Worm (Caenorhabditis elegans) whole organism, early embryonic: ENCODE results near the gene H03G16.6.

ENCODE experiments used
- B0310.2 ChIP-seq: sonication (generic microtip); optimal IDR thresholded peaks from 2 replicates; lab custom pipeline; 2016; ENCODE audit warnings: mild to moderate bottlenecking, missing genetic modification characterization, missing compliant biosample characterization
- F13C5.2 ChIP-seq: sonication (generic microtip); optimal IDR thresholded peaks from 2 replicates; lab custom pipeline; 2017; ENCODE audit warnings: mild to moderate bottlenecking, missing genetic modification characterization, inconsistent platforms, missing compliant biosample characterization
- aly-1 ChIP-seq: sonication (generic microtip); optimal IDR thresholded peaks from 2 replicates; lab custom pipeline; 2016; ENCODE audit warnings: missing genetic modification characterization, missing compliant biosample characterization
- ama-1 ChIP-seq: fragments of 150-350 bp; optimal IDR thresholded peaks from 2 replicates; lab custom pipeline; 2014
- ceh-13 ChIP-seq: fragments of 200-800 bp; sonication (Bioruptor generic); optimal IDR thresholded peaks from 2 replicates; lab custom pipeline; 2018; ENCODE audit warnings: mild to moderate bottlenecking, missing genetic modification characterization, missing compliant biosample characterization
- ceh-36 ChIP-seq: sonication (generic microtip); optimal IDR thresholded peaks from 2 replicates; lab custom pipeline; 2016; ENCODE audit warnings: missing genetic modification characterization, inconsistent platforms, missing compliant biosample characterization
- ets-7 ChIP-seq: sonication (generic microtip); optimal IDR thresholded peaks from 2 replicates; lab custom pipeline; 2016; ENCODE audit warnings: missing genotype, missing genetic modification characterization, missing compliant biosample characterization
- flt-1 ChIP-seq: fragments of 200-800 bp; sonication (Bioruptor generic); IDR thresholded peaks from 2 replicates; pipeline ENCODE4 v1.3.6; 2022; ENCODE audit warnings: missing genetic modification characterization, missing compliant biosample characterization
- hmbx-1 ChIP-seq: sonication (generic microtip); optimal IDR thresholded peaks from 2 replicates; lab custom pipeline; 2016; ENCODE audit warnings: mild to moderate bottlenecking, missing genetic modification characterization, missing compliant biosample characterization
- hmg-4 ChIP-seq: fragments of 200-800 bp; sonication (Bioruptor generic); optimal IDR thresholded peaks from 2 replicates; lab custom pipeline; 2018; ENCODE audit warnings: mild to moderate bottlenecking, missing genetic modification characterization, missing compliant biosample characterization
- hnd-1 ChIP-seq: sonication (generic microtip); optimal IDR thresholded peaks from 2 replicates; lab custom pipeline; 2016; ENCODE audit warnings: missing genetic modification characterization, missing compliant biosample characterization
- pes-1 ChIP-seq: fragments of 200-800 bp; sonication (Bioruptor generic); IDR thresholded peaks from 2 replicates; pipeline ENCODE4 v1.3.6; 2022; ENCODE audit warnings: missing genetic modification reagents, missing genetic modification characterization, missing compliant biosample characterization
- scrt-1 ChIP-seq: fragments of 200-800 bp; sonication (Bioruptor generic); IDR thresholded peaks from 2 replicates; pipeline ENCODE4 v1.3.6; 2022; ENCODE audit warnings: missing genetic modification characterization, missing compliant biosample characterization
- sea-1 ChIP-seq: fragments of 200-800 bp; sonication (Bioruptor generic); conservative IDR thresholded peaks from 2 replicates; pipeline ENCODE4 v1.3.6; 2022; ENCODE audit warnings: missing genetic modification characterization, missing compliant biosample characterization
- tbx-11 ChIP-seq: fragments of 200-800 bp; sonication (Bioruptor generic); IDR thresholded peaks from 2 replicates; pipeline ENCODE4 v1.3.6; 2022; ENCODE audit warnings: missing genetic modification characterization, missing compliant biosample characterization
- tbx-37 ChIP-seq: fragments of 200-800 bp; sonication (Bioruptor generic); conservative IDR thresholded peaks from 2 replicates; pipeline ENCODE4 v1.3.6; 2022; ENCODE audit warnings: missing genetic modification reagents, missing genetic modification characterization, missing compliant biosample characterization
- tra-4 ChIP-seq: sonication (generic microtip); optimal IDR thresholded peaks from 2 replicates; lab custom pipeline; 2017; ENCODE audit warnings: missing genetic modification characterization, missing compliant biosample characterization

H03G16.6 gene

ce11 chrX:15057900-15058299 lies 5.4 kb downstream of the H03G16.6 start:
- no peak for TF ChIP-seq sea-1 (GFP tag; lab: Robert Waterston, UW)
- no peak for TF ChIP-seq tra-4
- TF ChIP-seq hmbx-1 (tag; lab: Kevin White, UChicago): no peak
- no peak for TF ChIP-seq tbx-37 (GFP tag; lab: Robert Waterston, UW)
- no peak for TF ChIP-seq hnd-1 (tag; lab: Kevin White, UChicago)

- TF ChIP-seq flt-1 (no peak), F13C5.2 (tag; lab: Kevin White, UChicago) (no peak), hnd-1 (tag; lab: Kevin White, UChicago) (no peak), hmg-4 (no peak), ceh-13 (GFP tag; lab: Kevin White, UChicago) (no peak), tra-4 (no peak), sea-1 (GFP tag; lab: Robert Waterston, UW) (no peak), ceh-36 (tag; lab: Kevin White, UChicago) (no peak), pes-1 (GFP tag; lab: Robert Waterston, UW) (no peak), aly-1 (tag; lab: Kevin White, UChicago) (no peak), tbx-37 (GFP tag; lab: Robert Waterston, UW) (no peak), scrt-1 (no peak), ets-7 (no peak), hmbx-1 (tag; lab: Kevin White, UChicago) (no peak), ama-1 (lab: Kevin White, UChicago) (no peak), tbx-11 (no peak), B0310.2 (tag; lab: Kevin White, UChicago) (no peak)
Observed at ce11 chrX:15060303-15060702, 7.8 kb downstream of the H03G16.6 start, which contains the start of gene fbxa-96. Gene fbxa-96 (minus strand): TSS chrX:15060403.

- TF ChIP-seq hmbx-1 (tag; lab: Kevin White, UChicago) (no peak), flt-1 (no peak), hnd-1 (tag; lab: Kevin White, UChicago) (no peak), sea-1 (GFP tag; lab: Robert Waterston, UW) (no peak), ceh-13 (GFP tag; lab: Kevin White, UChicago) (no peak), ceh-36 (tag; lab: Kevin White, UChicago) (no peak), hmg-4 (no peak), scrt-1 (no peak), B0310.2 (tag; lab: Kevin White, UChicago) (no peak), ama-1 (lab: Kevin White, UChicago) (no peak), aly-1 (tag; lab: Kevin White, UChicago) (no peak), tra-4 (no peak), tbx-11 (no peak), ets-7 (no peak), tbx-37 (GFP tag; lab: Robert Waterston, UW) (no peak)
Observed at ce11 chrX:15069242-15069641, 16.8 kb downstream of the H03G16.6 start, which contains the start of gene mam-6. Gene mam-6 (minus strand): TSS chrX:15069342.

- TF ChIP-seq ets-7: no peak
- no peak for TF ChIP-seq tra-4
- no peak for TF ChIP-seq hmg-4
- no peak for TF ChIP-seq ama-1 (lab: Kevin White, UChicago)
- no peak for TF ChIP-seq aly-1 (tag; lab: Kevin White, UChicago)
- no peak for TF ChIP-seq F13C5.2 (tag; lab: Kevin White, UChicago)
- no peak for TF ChIP-seq tbx-11
- TF ChIP-seq tbx-37 (GFP tag; lab: Robert Waterston, UW): no peak
- TF ChIP-seq pes-1 (GFP tag; lab: Robert Waterston, UW): no peak
- TF ChIP-seq hmbx-1 (tag; lab: Kevin White, UChicago): no peak
- TF ChIP-seq ceh-13 (GFP tag; lab: Kevin White, UChicago): no peak
Observed at ce11 chrX:15070137-15070536, 17.7 kb downstream of the H03G16.6 start.

- TF ChIP-seq ceh-13 (GFP tag; lab: Kevin White, UChicago) (no peak), ceh-36 (tag; lab: Kevin White, UChicago) (no peak), ama-1 (lab: Kevin White, UChicago) (no peak), hmbx-1 (tag; lab: Kevin White, UChicago) (no peak), sea-1 (GFP tag; lab: Robert Waterston, UW) (no peak), tbx-37 (GFP tag; lab: Robert Waterston, UW) (no peak), aly-1 (tag; lab: Kevin White, UChicago) (no peak), tra-4 (no peak), flt-1 (no peak), ets-7 (no peak), B0310.2 (tag; lab: Kevin White, UChicago) (no peak), pes-1 (GFP tag; lab: Robert Waterston, UW) (no peak), scrt-1 (no peak), hnd-1 (tag; lab: Kevin White, UChicago) (no peak), tbx-11 (no peak), F13C5.2 (tag; lab: Kevin White, UChicago) (no peak), hmg-4 (no peak)
Observed at ce11 chrX:15072877-15073276, 20.4 kb downstream of the H03G16.6 start.

ce11 chrX:15073479-15073878 lies 21.0 kb downstream of the H03G16.6 start:
- no peak for TF ChIP-seq tbx-37 (GFP tag; lab: Robert Waterston, UW)
- TF ChIP-seq hmbx-1 (tag; lab: Kevin White, UChicago): no peak
- TF ChIP-seq ets-7: no peak
- TF ChIP-seq tra-4: no peak
- TF ChIP-seq hmg-4: no peak

ce11 chrX:15075170-15075569 lies 22.7 kb downstream of the H03G16.6 start:
- TF ChIP-seq tbx-37 (GFP tag; lab: Robert Waterston, UW) (no peak), flt-1 (no peak), aly-1 (tag; lab: Kevin White, UChicago) (no peak), pes-1 (GFP tag; lab: Robert Waterston, UW) (no peak), tbx-11 (no peak), ets-7 (no peak), hnd-1 (tag; lab: Kevin White, UChicago) (no peak), tra-4 (no peak), ceh-13 (GFP tag; lab: Kevin White, UChicago) (no peak), hmbx-1 (tag; lab: Kevin White, UChicago) (no peak), ceh-36 (tag; lab: Kevin White, UChicago) (no peak), hmg-4 (no peak), ama-1 (lab: Kevin White, UChicago) (no peak), B0310.2 (tag; lab: Kevin White, UChicago) (no peak), scrt-1 (no peak)
